Worm (Caenorhabditis elegans) whole organism, young adult: ENCODE data around the gene F42C5.4.

Source experiments
- B0035.1 ChIP-seq: sonication (generic microtip); optimal IDR thresholded peaks from 2 replicates; lab custom pipeline; 2016; ENCODE audit warnings: missing genetic modification characterization, mild to moderate bottlenecking, missing compliant biosample characterization, missing genotype, missing genetic modification reagents
- C17E4.6 ChIP-seq: fragments of 200-800 bp; sonication (Bioruptor generic); IDR thresholded peaks from 2 replicates; pipeline ENCODE4 v1.3.6; 2022; ENCODE audit warnings: missing genetic modification reagents, missing genetic modification characterization, missing compliant biosample characterization
- D2030.7 ChIP-seq: fragments of 200-800 bp; sonication (Bioruptor generic); IDR thresholded peaks from 2 replicates; pipeline ENCODE4 v1.3.6; 2022; ENCODE audit warnings: missing genetic modification reagents, missing genetic modification characterization, missing compliant biosample characterization
- F23B12.7 ChIP-seq: sonication (generic microtip); optimal IDR thresholded peaks from 2 replicates; lab custom pipeline; 2017; ENCODE audit warnings: missing genetic modification characterization, mild to moderate bottlenecking, missing compliant biosample characterization, antibody characterized with exemption, moderate library complexity; ENCODE audit not compliant: insufficient read depth
- T26A5.8 ChIP-seq: sonication (generic microtip); optimal IDR thresholded peaks from 2 replicates; lab custom pipeline; 2016; ENCODE audit warnings: missing genetic modification characterization, missing compliant biosample characterization
- aptf-2 ChIP-seq: fragments of 200-800 bp; sonication (Bioruptor generic); conservative IDR thresholded peaks from 2 replicates; pipeline ENCODE4 v1.3.6; 2022; ENCODE audit warnings: missing genetic modification reagents, missing genetic modification characterization, missing compliant biosample characterization
- attf-5 ChIP-seq: fragments of 200-800 bp; sonication (Bioruptor generic); optimal IDR thresholded peaks from 2 replicates; lab custom pipeline; 2018; ENCODE audit warnings: mild to moderate bottlenecking, missing genetic modification characterization, missing compliant biosample characterization
- attf-6 ChIP-seq: fragments of 200-800 bp; sonication (Bioruptor generic); IDR thresholded peaks from 2 replicates; pipeline ENCODE4 v1.3.6; 2022; ENCODE audit warnings: missing genetic modification reagents, missing genetic modification characterization, missing compliant biosample characterization
- bed-1 ChIP-seq: fragments of 200-800 bp; sonication (Bioruptor generic); IDR thresholded peaks from 2 replicates; pipeline ENCODE4 v1.3.6; 2022; ENCODE audit warnings: missing genetic modification reagents, missing genetic modification characterization, missing compliant biosample characterization
- ceh-40 ChIP-seq: fragments of 200-800 bp; sonication (Bioruptor generic); IDR thresholded peaks from 2 replicates; pipeline ENCODE4 v1.3.6; 2022; ENCODE audit warnings: missing genetic modification characterization, missing compliant biosample characterization
- chd-7 ChIP-seq: sonication (generic microtip); optimal IDR thresholded peaks from 2 replicates; lab custom pipeline; 2016; ENCODE audit warnings: mild to moderate bottlenecking, missing genetic modification characterization, moderate library complexity, missing compliant biosample characterization
- dox-1 ChIP-seq: fragments of 200-800 bp; sonication (Bioruptor generic); IDR thresholded peaks from 2 replicates; pipeline ENCODE4 v1.3.6; 2022; ENCODE audit warnings: missing genetic modification reagents, missing genetic modification characterization, missing compliant biosample characterization
- dpff-1 ChIP-seq: sonication (generic microtip); optimal IDR thresholded peaks from 2 replicates; lab custom pipeline; 2017; ENCODE audit warnings: mild to moderate bottlenecking, missing genetic modification characterization, missing compliant biosample characterization
- egl-44 ChIP-seq: fragments of 200-800 bp; sonication (Bioruptor generic); IDR thresholded peaks from 2 replicates; pipeline ENCODE4 v1.3.6; 2022; ENCODE audit warnings: missing genetic modification reagents, missing genetic modification characterization, missing compliant biosample characterization
- him-1 ChIP-seq: sonication (generic microtip); optimal IDR thresholded peaks from 2 replicates; lab custom pipeline; 2016; ENCODE audit warnings: missing genotype, missing genetic modification reagents, missing genetic modification characterization, missing compliant biosample characterization
- hlh-26 ChIP-seq: fragments of 200-800 bp; sonication (Bioruptor generic); conservative IDR thresholded peaks from 2 replicates; pipeline ENCODE4 v1.3.6; 2022; ENCODE audit warnings: missing genetic modification reagents, missing genetic modification characterization, missing compliant biosample characterization
- hsf-1 ChIP-seq: fragments of 200-800 bp; sonication (Bioruptor generic); IDR thresholded peaks from 2 replicates; pipeline ENCODE4 v1.3.6; 2022; ENCODE audit warnings: missing genetic modification reagents, missing genetic modification characterization, missing compliant biosample characterization
- let-607 ChIP-seq, 2 experiments: fragments of 200-800 bp in 1 of 2; sonication (Bioruptor generic) in 1 of 2; sonication (generic microtip) in 1 of 2; optimal IDR thresholded peaks; 2 replicates each; lab custom pipeline; 2016 to 2018; ENCODE audit warnings: mild to moderate bottlenecking in 2 of 2, missing compliant biosample characterization in 2 of 2, missing genetic modification characterization in 2 of 2, moderate library complexity in 2 of 2, missing genotype in 1 of 2
- lsl-1 ChIP-seq: fragments of 200-800 bp; sonication (Bioruptor generic); optimal IDR thresholded peaks from 2 replicates; lab custom pipeline; 2018; ENCODE audit warnings: mild to moderate bottlenecking, missing genetic modification characterization, moderate library complexity, missing compliant biosample characterization
- madf-6 ChIP-seq: fragments of 200-800 bp; sonication (Bioruptor generic); IDR thresholded peaks from 2 replicates; pipeline ENCODE4 v1.3.6; 2022; ENCODE audit warnings: missing genetic modification reagents, missing genetic modification characterization, missing compliant biosample characterization
- madf-8 ChIP-seq: fragments of 200-800 bp; sonication (Bioruptor generic); conservative IDR thresholded peaks from 2 replicates; pipeline ENCODE4 v1.3.6; 2022; ENCODE audit warnings: missing genetic modification reagents, missing genetic modification characterization, missing compliant biosample characterization
- nfya-1 ChIP-seq: sonication (generic microtip); optimal IDR thresholded peaks from 2 replicates; lab custom pipeline; 2017; ENCODE audit warnings: antibody characterized with exemption, missing compliant biosample characterization, missing genetic modification characterization, borderline replicate concordance; ENCODE audit not compliant: insufficient read depth
- nfya-2 ChIP-seq: fragments of 200-800 bp; sonication (Bioruptor generic); IDR thresholded peaks from 2 replicates; pipeline ENCODE4 v1.3.6; 2022; ENCODE audit warnings: missing genetic modification reagents, missing genetic modification characterization, missing compliant biosample characterization
- nfyb-1 ChIP-seq: fragments of 200-800 bp; sonication (Bioruptor generic); IDR thresholded peaks from 2 replicates; pipeline ENCODE4 v1.3.6; 2022; ENCODE audit warnings: missing genetic modification reagents, missing genetic modification characterization, missing compliant biosample characterization
- nhr-179 ChIP-seq: sonication (generic microtip); optimal IDR thresholded peaks from 2 replicates; lab custom pipeline; 2016; ENCODE audit warnings: mild to moderate bottlenecking, missing genetic modification characterization, missing compliant biosample characterization
- nhr-80 ChIP-seq: sonication (generic microtip); optimal IDR thresholded peaks from 2 replicates; lab custom pipeline; 2016; ENCODE audit warnings: missing genetic modification characterization, missing compliant biosample characterization
- pha-4 ChIP-seq: fragments of 150-350 bp; sonication (generic microtip); optimal IDR thresholded peaks from 2 replicates; lab custom pipeline; 2014; ENCODE audit warnings: missing biosample characterization, missing genetic modification reagents, missing genetic modification characterization
- rcor-1 ChIP-seq: fragments of 200-800 bp; sonication (Bioruptor generic); IDR thresholded peaks from 2 replicates; pipeline ENCODE4 v1.3.6; 2022; ENCODE audit warnings: missing genetic modification reagents, missing genetic modification characterization, missing compliant biosample characterization
- sea-2 ChIP-seq: fragments of 200-800 bp; sonication (Bioruptor generic); IDR thresholded peaks from 2 replicates; pipeline ENCODE4 v1.3.6; 2022; ENCODE audit warnings: missing genetic modification characterization, missing compliant biosample characterization
- snpc-1.3 ChIP-seq: sonication (generic microtip); optimal IDR thresholded peaks from 2 replicates; lab custom pipeline; 2017; ENCODE audit warnings: missing genetic modification characterization, mild to moderate bottlenecking, missing compliant biosample characterization, antibody characterized with exemption, moderate library complexity, missing genotype, missing genetic modification reagents; ENCODE audit not compliant: insufficient read depth
- snpc-3.4 ChIP-seq: sonication (generic microtip); optimal IDR thresholded peaks from 2 replicates; lab custom pipeline; 2017; ENCODE audit warnings: missing genetic modification characterization, mild to moderate bottlenecking, missing compliant biosample characterization, antibody characterized with exemption, moderate library complexity, missing genotype, missing genetic modification reagents
- ztf-18 ChIP-seq: sonication (generic microtip); optimal IDR thresholded peaks from 2 replicates; lab custom pipeline; 2016; ENCODE audit warnings: missing genotype, mild to moderate bottlenecking, missing genetic modification characterization, missing compliant biosample characterization
- ztf-25 ChIP-seq: fragments of 200-800 bp; sonication (Bioruptor generic); IDR thresholded peaks from 2 replicates; pipeline ENCODE4 v1.3.6; 2022; ENCODE audit warnings: missing genetic modification reagents, missing genetic modification characterization, missing compliant biosample characterization
- ztf-3 ChIP-seq: fragments of 200-800 bp; sonication (Bioruptor generic); optimal IDR thresholded peaks from 2 replicates; lab custom pipeline; 2018; ENCODE audit warnings: mild to moderate bottlenecking, missing genetic modification characterization, missing compliant biosample characterization

F42C5.4 gene

DNA sequence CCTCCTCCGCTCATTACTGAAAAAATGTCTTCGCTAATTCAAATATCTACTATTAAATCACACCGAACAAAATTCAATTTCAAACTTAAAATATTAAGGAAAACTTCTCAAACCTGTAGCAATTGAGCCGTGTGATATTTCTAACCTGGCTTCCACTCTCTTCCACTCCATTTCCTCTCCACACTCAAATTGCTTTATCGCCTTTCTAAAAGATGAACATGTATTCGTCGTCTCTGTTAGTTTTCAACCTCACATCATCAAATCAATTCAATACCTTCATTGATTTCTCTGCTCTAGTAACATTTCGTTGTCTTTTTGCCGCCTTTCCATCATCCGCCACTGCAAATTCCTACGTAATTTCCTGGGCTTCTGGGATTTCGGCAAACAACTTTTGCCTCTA lies at the start of gene F42C5.4:
Gene F42C5.4, minus strand, starts transcription at position 171 of the 400 bp plus-strand sequence.
- no peak for TF ChIP-seq lsl-1 (GFP tag; lab: Kevin White, UChicago)
- TF ChIP-seq snpc-1.3 (tag; lab: Kevin White, UChicago), result no peak
- no peak for TF ChIP-seq madf-8
- no peak for TF ChIP-seq aptf-2 (GFP tag; lab: Robert Waterston, UW)
- TF ChIP-seq ztf-25 (GFP tag; lab: Robert Waterston, UW), result no peak
- no peak for TF ChIP-seq ztf-3 (GFP tag; lab: Kevin White, UChicago)
- no peak for TF ChIP-seq nfyb-1
- TF ChIP-seq chd-7 (tag; lab: Kevin White, UChicago), result no peak
- no peak for TF ChIP-seq nhr-179
- TF ChIP-seq ceh-40 (GFP tag; lab: Robert Waterston, UW), result no peak

DNA sequence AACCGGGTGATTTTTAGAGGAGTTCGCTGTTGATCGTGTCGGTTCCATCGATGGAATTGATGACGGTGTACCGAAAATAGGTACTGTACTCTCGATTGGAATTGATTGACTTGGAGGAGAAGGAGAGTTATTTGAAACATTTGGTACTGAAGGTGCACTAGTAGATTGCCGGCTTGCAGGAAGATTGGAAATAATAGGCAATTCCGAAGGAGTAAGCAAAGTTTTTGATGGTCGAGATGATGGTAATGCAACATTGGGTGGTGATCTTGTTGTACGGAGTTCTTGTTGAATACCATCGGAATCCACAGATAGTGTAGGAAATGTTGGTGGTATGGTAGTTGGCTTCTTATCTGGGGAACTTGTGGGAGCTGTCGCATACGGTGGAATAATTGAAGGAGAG lies 47.2 kb upstream of the F42C5.4 start:
- TF ChIP-seq nfya-1 (tag; lab: Kevin White, UChicago) (no peak), let-607 (tag; optimal IDR thresholded peaks at IDR 0.05; lab: Kevin White, UChicago) (no peak), snpc-3.4 (tag; lab: Kevin White, UChicago) (no peak), F23B12.7 (tag; lab: Kevin White, UChicago) (no peak), nfya-2 (GFP tag; lab: Robert Waterston, UW) (no peak), bed-1 (GFP tag; lab: Robert Waterston, UW) (no peak), rcor-1 (GFP tag; lab: Robert Waterston, UW) (no peak), dpff-1 (tag; lab: Kevin White, UChicago) (no peak), dox-1 (GFP tag; lab: Robert Waterston, UW) (no peak), him-1 (tag; lab: Kevin White, UChicago) (no peak), lsl-1 (GFP tag; lab: Kevin White, UChicago) (no peak), sea-2 (no peak), madf-6 (GFP tag; lab: Robert Waterston, UW) (no peak), D2030.7 (GFP tag; lab: Robert Waterston, UW) (no peak)

DNA sequence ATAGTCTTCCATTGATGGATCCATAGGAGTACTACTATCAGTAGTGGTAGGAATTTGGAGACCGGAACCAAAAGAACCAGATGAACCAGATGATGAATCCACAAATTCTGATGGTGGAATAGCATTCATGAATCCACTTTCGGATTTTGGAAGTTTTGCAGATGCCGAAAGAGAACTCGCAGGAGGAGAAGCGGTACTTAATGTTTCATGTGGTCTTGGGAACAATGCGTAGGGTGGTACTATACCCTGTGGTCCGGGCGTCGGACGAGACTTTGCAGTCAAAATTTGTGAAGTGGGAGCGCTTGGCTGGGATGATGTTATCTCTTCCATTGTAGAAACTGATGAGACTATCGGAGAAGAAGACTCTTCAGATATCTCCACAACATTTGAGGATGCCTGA lies 46.1 kb upstream of the F42C5.4 start:
- TF ChIP-seq hsf-1 (0 out of 2 replicates have a peak, but pooled peaks have one; percentile 21), attf-5 (GFP tag; lab: Kevin White, UChicago) (no peak)

DNA sequence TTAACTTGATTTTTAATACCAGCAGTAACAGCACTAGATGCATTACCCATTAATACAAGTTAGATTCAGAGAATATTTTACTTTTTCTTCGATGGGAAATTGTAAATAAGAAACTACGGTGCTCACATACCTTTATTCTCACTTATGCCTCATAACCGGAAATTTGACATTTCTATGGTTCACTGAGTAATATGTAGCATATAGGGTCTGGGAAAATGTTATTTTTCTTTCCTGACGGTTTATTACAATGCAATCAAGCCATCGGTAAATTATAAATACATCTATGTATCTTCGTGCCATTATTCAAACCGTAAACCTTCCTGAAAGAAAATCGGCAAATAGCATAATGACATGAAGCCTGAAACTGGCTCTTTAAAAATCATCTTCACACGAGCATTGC lies 40.8 kb upstream of the F42C5.4 start, which contains the start of gene ocr-4:
Gene ocr-4, minus strand, starts transcription at position 101 of the 400 bp plus-strand sequence.
- TF ChIP-seq C17E4.6 (no peak), ztf-18 (no peak), dpff-1 (tag; lab: Kevin White, UChicago) (no peak), pha-4 (no peak), dox-1 (GFP tag; lab: Robert Waterston, UW) (no peak), ztf-25 (GFP tag; lab: Robert Waterston, UW) (no peak), attf-6 (GFP tag; lab: Robert Waterston, UW) (no peak), B0035.1 (no peak)

DNA sequence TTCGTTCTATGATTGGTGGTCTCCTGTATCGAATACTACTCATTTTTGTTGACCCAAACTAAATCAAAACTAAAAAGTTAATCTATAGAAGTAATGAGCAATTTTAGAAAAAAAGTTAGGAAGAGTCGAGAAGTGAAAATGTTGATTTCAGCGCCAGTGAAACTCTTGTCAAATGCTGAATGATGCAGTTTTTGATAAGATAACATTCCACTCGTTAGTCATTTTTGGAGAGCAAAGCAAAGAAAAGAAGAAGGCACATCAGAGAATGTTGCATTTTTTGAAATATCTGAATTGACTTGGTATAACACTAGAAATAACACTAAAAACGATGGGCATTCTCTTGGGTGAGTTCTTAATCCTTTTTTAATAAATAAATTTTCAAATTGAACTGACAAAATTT lies 37.0 kb upstream of the F42C5.4 start, which contains the start of gene sqst-2:
Gene sqst-2, minus strand, starts transcription at position 58 of the 400 bp plus-strand sequence.
- TF ChIP-seq T26A5.8 (tag; lab: Kevin White, UChicago), result no peak
- TF ChIP-seq ztf-25 (GFP tag; lab: Robert Waterston, UW), result no peak
- peak; percentile 66 for TF ChIP-seq nhr-80 (tag; lab: Kevin White, UChicago)
- TF ChIP-seq let-607 (tag; optimal IDR thresholded peaks at IDR 0.05; lab: Kevin White, UChicago), result no peak
- no peak for TF ChIP-seq hlh-26 (GFP tag; lab: Robert Waterston, UW)
- TF ChIP-seq egl-44 (GFP tag; lab: Robert Waterston, UW), result no peak
